Worm (Caenorhabditis elegans) whole organism, early embryonic: ENCODE results near the gene C24D10.2.

Experiments
- F13C5.2 ChIP-seq: sonication (generic microtip); optimal IDR thresholded peaks from 2 replicates; lab custom pipeline; 2017; ENCODE audit warnings: mild to moderate bottlenecking, missing genetic modification characterization, inconsistent platforms, missing compliant biosample characterization
- ama-1 ChIP-seq: fragments of 150-350 bp; optimal IDR thresholded peaks from 2 replicates; lab custom pipeline; 2014
- ceh-36 ChIP-seq: sonication (generic microtip); optimal IDR thresholded peaks from 2 replicates; lab custom pipeline; 2016; ENCODE audit warnings: missing genetic modification characterization, inconsistent platforms, missing compliant biosample characterization
- flt-1 ChIP-seq: fragments of 200-800 bp; sonication (Bioruptor generic); IDR thresholded peaks from 2 replicates; pipeline ENCODE4 v1.3.6; 2022; ENCODE audit warnings: missing genetic modification characterization, missing compliant biosample characterization
- hmbx-1 ChIP-seq: sonication (generic microtip); optimal IDR thresholded peaks from 2 replicates; lab custom pipeline; 2016; ENCODE audit warnings: mild to moderate bottlenecking, missing genetic modification characterization, missing compliant biosample characterization
- hnd-1 ChIP-seq: sonication (generic microtip); optimal IDR thresholded peaks from 2 replicates; lab custom pipeline; 2016; ENCODE audit warnings: missing genetic modification characterization, missing compliant biosample characterization
- sea-1 ChIP-seq: fragments of 200-800 bp; sonication (Bioruptor generic); conservative IDR thresholded peaks from 2 replicates; pipeline ENCODE4 v1.3.6; 2022; ENCODE audit warnings: missing genetic modification characterization, missing compliant biosample characterization
- tra-4 ChIP-seq: sonication (generic microtip); optimal IDR thresholded peaks from 2 replicates; lab custom pipeline; 2017; ENCODE audit warnings: missing genetic modification characterization, missing compliant biosample characterization

DNA sequence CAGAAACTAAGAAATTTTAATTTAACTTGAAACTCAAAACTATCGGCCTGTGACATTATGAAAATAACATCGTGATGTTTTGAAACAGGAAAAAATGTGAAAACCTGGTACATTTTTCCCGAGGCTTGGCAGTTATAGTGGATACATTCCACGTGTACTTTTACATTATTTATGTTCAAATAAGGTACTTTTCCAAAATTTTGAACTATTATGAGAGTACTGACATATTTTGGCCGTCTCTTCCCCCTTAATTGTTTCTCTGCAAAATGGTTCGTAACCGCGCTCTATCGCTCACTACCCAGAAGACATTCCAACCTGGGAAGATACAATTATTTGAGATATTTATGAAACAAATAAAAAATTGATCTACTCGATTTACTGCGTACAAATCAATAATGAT lies 13.3 kb upstream of the C24D10.2 start, which contains the start of gene C24D10.5:
- TF ChIP-seq tra-4 (no peak), ama-1 (lab: Kevin White, UChicago) (no peak), hnd-1 (tag; lab: Kevin White, UChicago) (no peak), F13C5.2 (tag; lab: Kevin White, UChicago) (no peak), ceh-36 (tag; lab: Kevin White, UChicago) (no peak), flt-1 (GFP tag; lab: Robert Waterston, UW) (no peak), sea-1 (GFP tag; lab: Robert Waterston, UW) (no peak), hmbx-1 (tag; lab: Kevin White, UChicago) (no peak)
